Fruit fly (Drosophila melanogaster): Measurements from ENCODE around the gene CG43342.

CG43342 gene

dm6 chr3R:22410537-22411360 is 29.6 kb downstream of the CG43342 start, which contains the start of the genes CG13850 and lqfR (continued):
- TF ChIP-seq H15 (GFP tag; IDR thresholded peaks at IDR 0.05) (no peak; the same call in 1 of the 3 replicates), zen2 (GFP tag; IDR thresholded peaks at IDR 0.05; ENCODE audit: partially characterized antibody) (no peak), Six4 (GFP tag; optimal IDR thresholded peaks at IDR 0.05) (peak; percentile 69), slbo (GFP tag; IDR thresholded peaks at IDR 0.05) (peak; percentile 79), Fer1 (GFP tag; optimal IDR thresholded peaks at IDR 0.05) (no peak), danr (GFP tag; IDR thresholded peaks at IDR 0.05) (no peak), Ptx1 (GFP tag; IDR thresholded peaks at IDR 0.05) (peak; percentile 77), CG10979 (tag; optimal IDR thresholded peaks at IDR 0.05) (peak; percentile 55), emc (GFP tag; optimal IDR thresholded peaks at IDR 0.05) (peak; percentile 54), CG12744 (GFP tag; optimal IDR thresholded peaks at IDR 0.05) (peak; percentile 60), CG4282 (GFP tag; optimal IDR thresholded peaks at IDR 0.05) (peak; percentile 51), Dbx (GFP tag; IDR thresholded peaks at IDR 0.05) (peak; percentile 69), Atf-2 (GFP tag; optimal IDR thresholded peaks at IDR 0.05) (peak; percentile 75), Opbp (GFP tag; IDR thresholded peaks at IDR 0.05; ENCODE audit: partially characterized antibody) (no peak), CG10209 (GFP tag; optimal IDR thresholded peaks at IDR 0.05) (peak; percentile 80), D19B (GFP tag; optimal IDR thresholded peaks at IDR 0.05) (peak; percentile 66), CG12071 (GFP tag; optimal IDR thresholded peaks at IDR 0.05) (no peak), CG42726 (GFP tag; IDR thresholded peaks at IDR 0.05; ENCODE audit: partially characterized antibody) (no peak), Sry-β (GFP tag; optimal IDR thresholded peaks at IDR 0.05) (peak; percentile 97), C15 (GFP tag; IDR thresholded peaks at IDR 0.05) (no peak), Kr (GFP tag; optimal IDR thresholded peaks at IDR 0.05) (no peak), Dref (GFP tag; IDR thresholded peaks at IDR 0.05) (peak; percentile 36; the same call in 1 of the 2 replicates), CoRest (tag; optimal IDR thresholded peaks at IDR 0.05) (peak; percentile 88), prd (optimal IDR thresholded peaks at IDR 0.05) (no peak), prd (GFP tag; IDR thresholded peaks at IDR 0.05) (peak; percentile 60; the same call in 2 of the 3 replicates), zen (tag; optimal IDR thresholded peaks at IDR 0.05) (peak; percentile 29), Bteb2 (GFP tag; optimal IDR thresholded peaks at IDR 0.05) (peak; percentile 84), eve (GFP tag; optimal IDR thresholded peaks at IDR 0.05) (no peak), az2 (GFP tag; optimal IDR thresholded peaks at IDR 0.05) (peak; percentile 71), nom (GFP tag; optimal IDR thresholded peaks at IDR 0.05) (no peak), caup (GFP tag; optimal IDR thresholded peaks at IDR 0.05; ENCODE audit: severe bottlenecking) (peak; percentile 80), her (GFP tag; optimal IDR thresholded peaks at IDR 0.05) (peak; percentile 52), ase (GFP tag; IDR thresholded peaks at IDR 0.05) (0 out of 3 replicates have a peak, but pooled peaks have one; percentile 39), Meics (GFP tag; optimal IDR thresholded peaks at IDR 0.05) (peak; percentile 71), scrt (GFP tag; optimal IDR thresholded peaks at IDR 0.05) (no peak), lbe (GFP tag; optimal IDR thresholded peaks at IDR 0.05) (peak; percentile 38), CG7271 (tag; optimal IDR thresholded peaks at IDR 0.05) (no peak), zfh1 (GFP tag; IDR thresholded peaks at IDR 0.05) (peak; percentile 14; the same call in 1 of the 3 replicates), lab (GFP tag; optimal IDR thresholded peaks at IDR 0.05) (peak; percentile 76), kah (GFP tag; optimal IDR thresholded peaks at IDR 0.05) (no peak), dmrt99B (tag; optimal IDR thresholded peaks at IDR 0.05) (no peak), ERR (GFP tag; optimal IDR thresholded peaks at IDR 0.05) (peak; percentile 31), CG2129 (GFP tag; IDR thresholded peaks at IDR 0.05; ENCODE audit: partially characterized antibody) (no peak), CG13424 (tag; optimal IDR thresholded peaks at IDR 0.05) (peak; percentile 69), CG8944 (GFP tag; optimal IDR thresholded peaks at IDR 0.05) (peak; percentile 72), CrebB (tag; optimal IDR thresholded peaks at IDR 0.05) (no peak), CG2678 (tag; optimal IDR thresholded peaks at IDR 0.05) (no peak), dati (GFP tag; IDR thresholded peaks at IDR 0.05) (no peak)
